Fruit fly (Drosophila melanogaster): ENCODE data around the gene CG34456.

CG34456 gene

DNA sequence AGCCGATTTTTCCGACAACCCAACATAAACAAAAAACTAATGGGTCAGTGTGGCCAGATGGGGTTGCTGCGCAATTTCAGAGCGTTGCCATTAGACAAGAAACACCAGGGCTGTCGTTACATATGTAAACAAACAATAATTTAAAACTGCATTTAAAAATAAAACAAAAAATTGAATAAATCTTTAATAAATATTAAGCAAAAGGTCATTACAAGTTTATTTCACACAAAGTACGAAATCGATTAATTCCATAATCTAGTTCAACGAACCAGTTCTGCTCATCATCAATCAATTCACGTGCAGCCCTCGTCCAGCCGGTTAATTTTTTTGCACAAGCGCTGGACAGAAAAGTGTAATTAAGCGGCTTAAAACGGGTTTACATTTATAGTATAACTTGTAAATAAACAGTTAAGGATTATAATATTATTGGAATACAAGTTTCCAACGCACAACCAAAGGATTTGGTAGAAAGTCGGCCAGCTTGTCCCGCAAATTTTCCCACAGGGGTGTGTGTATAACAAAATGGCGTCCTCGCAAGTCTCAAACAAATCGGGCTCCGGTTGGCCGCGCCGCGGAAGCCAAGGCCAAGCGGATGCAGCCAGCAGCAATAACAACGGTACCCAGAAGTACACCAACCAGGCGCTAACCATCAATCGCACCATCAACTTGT is 49.0 kb downstream of the CG34456 start, which contains the start of the genes CG4022 and Cpsf5 (continued):
- TF ChIP-seq Hand (GFP tag; optimal IDR thresholded peaks at IDR 0.05) (peak; percentile 55), Max (GFP tag; optimal IDR thresholded peaks at IDR 0.05) (peak; percentile 86), trh (GFP tag; optimal IDR thresholded peaks at IDR 0.05) (peak; percentile 65), fd102C (GFP tag; optimal IDR thresholded peaks at IDR 0.05) (no peak), otp (GFP tag; IDR thresholded peaks at IDR 0.05) (peak; percentile 74; the same call in 1 of the 3 replicates), ken (GFP tag; IDR thresholded peaks at IDR 0.05) (peak; percentile 87), CG13287 (GFP tag; IDR thresholded peaks at IDR 0.05; ENCODE audit: partially characterized antibody) (peak; percentile 68), Dp (GFP tag; optimal IDR thresholded peaks at IDR 0.05) (peak; percentile 28), CTCF (GFP tag; optimal IDR thresholded peaks at IDR 0.05) (no peak), CG12391 (tag; optimal IDR thresholded peaks at IDR 0.05) (peak; percentile 95), Gug (GFP tag; IDR thresholded peaks at IDR 0.05) (peak; percentile 58; the same call in 3 of the 4 replicates), Rx (GFP tag; IDR thresholded peaks at IDR 0.05) (peak; percentile 38; the same call in 1 of the 2 replicates), D19B (GFP tag; optimal IDR thresholded peaks at IDR 0.05) (peak; percentile 45), CkIIα-i1 (GFP tag; IDR thresholded peaks at IDR 0.05) (no peak), stc (GFP tag; IDR thresholded peaks at IDR 0.05) (peak; percentile 78), CG3847 (GFP tag; IDR thresholded peaks at IDR 0.05) (peak; percentile 88), lola (GFP tag; optimal IDR thresholded peaks at IDR 0.05) (peak in 1 of 3 experiments; percentile 84), CG3163 (GFP tag; optimal IDR thresholded peaks at IDR 0.05) (peak; percentile 18), D (optimal IDR thresholded peaks at IDR 0.05) (no peak), D (GFP tag; optimal IDR thresholded peaks at IDR 0.05) (peak; percentile 75), CG31388 (GFP tag; optimal IDR thresholded peaks at IDR 0.05) (peak; percentile 46), CG17568 (GFP tag; optimal IDR thresholded peaks at IDR 0.05) (peak; percentile 63), YL-1 (GFP tag; optimal IDR thresholded peaks at IDR 0.05) (peak; percentile 88), chif (GFP tag; optimal IDR thresholded peaks at IDR 0.05) (peak; percentile 63 to 70), Nf-YA (GFP tag; IDR thresholded peaks at IDR 0.05) (peak; percentile 71), CG14667 (GFP tag; IDR thresholded peaks at IDR 0.05) (peak; percentile 68), Stat92E (GFP tag; optimal IDR thresholded peaks at IDR 0.05) (peak in 1 of 3 experiments; percentile 73), Eip74EF (GFP tag; optimal IDR thresholded peaks at IDR 0.05) (peak in 1 of 2 experiments; percentile 36), CG17612 (GFP tag; IDR thresholded peaks at IDR 0.05) (no peak), CG11696 (GFP tag; IDR thresholded peaks at IDR 0.05) (peak; percentile 61), schlank (tag; optimal IDR thresholded peaks at IDR 0.05) (peak; percentile 63), hth (optimal IDR thresholded peaks at IDR 0.05) (no peak), sima (GFP tag; optimal IDR thresholded peaks at IDR 0.05) (no peak), rib (GFP tag; IDR thresholded peaks at IDR 0.05) (peak; percentile 89; the same call in 1 of the 2 replicates), D19A (tag; optimal IDR thresholded peaks at IDR 0.05) (peak; percentile 52), pita (GFP tag; optimal IDR thresholded peaks at IDR 0.05) (no peak), croc (GFP tag; conservative IDR thresholded peaks at IDR 0.05) (peak; percentile 73), CG10979 (tag; optimal IDR thresholded peaks at IDR 0.05) (peak; percentile 74), CG15073 (GFP tag; optimal IDR thresholded peaks at IDR 0.05) (no peak), CG1024 (GFP tag; IDR thresholded peaks at IDR 0.05) (peak; percentile 66), CG42726 (GFP tag; IDR thresholded peaks at IDR 0.05; ENCODE audit: partially characterized antibody) (no peak), CG9932 (GFP tag; IDR thresholded peaks at IDR 0.05) (peak; percentile 93), CG1233 (GFP tag; optimal IDR thresholded peaks at IDR 0.05) (peak; percentile 42), CG14050 (GFP tag; IDR thresholded peaks at IDR 0.05) (peak; percentile 74), zfh2 (GFP tag; optimal IDR thresholded peaks at IDR 0.05) (peak; percentile 72), org-1 (GFP tag; optimal IDR thresholded peaks at IDR 0.05) (peak; percentile 45), Ssrp (tag; optimal IDR thresholded peaks at IDR 0.05) (peak; percentile 84), tin (GFP tag; optimal IDR thresholded peaks at IDR 0.05) (peak; percentile 81), Xbp1 (GFP tag; optimal IDR thresholded peaks at IDR 0.05) (peak; percentile 84), CG6813 (GFP tag; optimal IDR thresholded peaks at IDR 0.05) (no peak)

Data from whole organism, embryonic.